Worm (Caenorhabditis elegans): Measurements from ENCODE around the gene F45D3.3.

DNA sequence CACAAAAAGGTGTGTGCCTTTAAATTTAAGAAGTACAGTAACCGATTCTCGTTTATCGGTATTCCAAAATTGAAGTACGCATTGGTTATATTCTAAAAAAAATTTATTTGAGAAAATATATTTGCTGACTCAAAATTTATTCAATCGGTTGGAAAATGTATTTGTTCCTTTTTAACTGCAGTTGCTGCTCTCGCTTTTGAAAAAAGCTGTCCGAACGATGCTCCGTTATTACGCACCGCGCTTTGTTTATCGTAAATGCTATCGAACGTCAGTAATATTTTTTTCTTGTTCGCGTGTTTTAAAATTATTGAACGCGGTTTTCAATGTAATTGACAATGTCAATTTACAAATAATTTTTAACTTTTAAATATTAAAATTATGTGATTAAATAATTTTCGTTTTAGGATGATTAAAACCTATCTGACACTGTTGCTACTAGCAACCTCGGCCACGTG is 10.2 kb upstream of the F45D3.3 start, which contains the start of gene sel-1:
- TF ChIP-seq mes-2 (tag; optimal IDR thresholded peaks at IDR 0.05; ENCODE audit: poor library complexity, severe bottlenecking) (peak; percentile 48), nhr-6 (tag; optimal IDR thresholded peaks at IDR 0.05) (peak; percentile 30), unc-39 (tag; optimal IDR thresholded peaks at IDR 0.05) (no peak), attf-4 (tag; optimal IDR thresholded peaks at IDR 0.05) (no peak)

Measured in whole organism, L4 larva.